Worm (Caenorhabditis elegans) whole organism, L4 larva: ENCODE results near the gene F22F7.3.
A peak's percentile ranks its signal among the peaks of the same experiment; 100 is the strongest.

Experiments used
- D1046.2 ChIP-seq: fragments of 200-800 bp; sonication (Bioruptor generic); IDR thresholded peaks from 2 replicates; pipeline ENCODE4 v1.3.6; 2022; ENCODE audit warnings: missing genetic modification characterization, missing compliant biosample characterization
- T20F7.1 ChIP-seq: fragments of 200-800 bp; sonication (Bioruptor generic); optimal IDR thresholded peaks from 2 replicates; lab custom pipeline; 2018; ENCODE audit warnings: mild to moderate bottlenecking, missing genetic modification characterization, missing compliant biosample characterization
- T26A8.4 ChIP-seq: fragments of 200-800 bp; sonication (Bioruptor generic); IDR thresholded peaks from 2 replicates; pipeline ENCODE4 v1.3.6; 2022; ENCODE audit warnings: missing genetic modification characterization, missing compliant biosample characterization
- Y48G9A.11 ChIP-seq: fragments of 200-800 bp; sonication (Bioruptor generic); IDR thresholded peaks from 2 replicates; pipeline ENCODE4 v1.3.6; 2022; ENCODE audit warnings: missing genetic modification reagents, missing genetic modification characterization, missing compliant biosample characterization
- ZK337.2 ChIP-seq: fragments of 200-800 bp; sonication (Bioruptor generic); IDR thresholded peaks from 2 replicates; pipeline ENCODE4 v1.3.6; 2022; ENCODE audit warnings: missing genetic modification reagents, missing genetic modification characterization, missing compliant biosample characterization
- ZK546.5 ChIP-seq, 2 experiments: sonication (generic microtip); optimal IDR thresholded peaks; 2 replicates each; lab custom pipeline; 2017; ENCODE audit warnings: missing biosample characterization in 2 of 2, missing genetic modification characterization in 2 of 2
- aha-1 ChIP-seq: fragments of 150-350 bp; peaks from one replicate; lab custom pipeline; 2014; ENCODE audit warnings: missing biosample characterization, missing genetic modification characterization
- arid-1 ChIP-seq: fragments of 200-800 bp; sonication (Bioruptor generic); conservative IDR thresholded peaks from 2 replicates; pipeline ENCODE4 v1.3.6; 2022; ENCODE audit warnings: missing genetic modification reagents, missing genetic modification characterization, missing compliant biosample characterization
- ceh-20 ChIP-seq: fragments of 200-800 bp; sonication (Bioruptor generic); IDR thresholded peaks from 2 replicates; pipeline ENCODE4 v1.3.6; 2022; ENCODE audit warnings: missing genetic modification reagents, missing genetic modification characterization, missing compliant biosample characterization
- ceh-44 ChIP-seq: fragments of 200-800 bp; sonication (Bioruptor generic); IDR thresholded peaks from 2 replicates; pipeline ENCODE4 v1.3.6; 2022; ENCODE audit warnings: missing genetic modification reagents, missing genetic modification characterization, missing compliant biosample characterization
- ceh-62 ChIP-seq: sonication (generic microtip); optimal IDR thresholded peaks from 2 replicates; lab custom pipeline; 2017; ENCODE audit warnings: missing biosample characterization, missing genetic modification characterization
- ctbp-1 ChIP-seq: fragments of 200-800 bp; sonication (Bioruptor generic); IDR thresholded peaks from 2 replicates; pipeline ENCODE4 v1.3.6; 2022; ENCODE audit warnings: missing genetic modification reagents, missing genetic modification characterization, missing compliant biosample characterization
- daf-16 ChIP-seq, 3 experiments: sonication (generic microtip); optimal IDR thresholded peaks; 2 replicates each; lab custom pipeline; 2016 to 2017; ENCODE audit warnings: missing genetic modification characterization in 3 of 3, missing genetic modification reagents in 3 of 3, mild to moderate bottlenecking in 2 of 3, missing compliant biosample characterization in 2 of 3, missing biosample characterization in 1 of 3, moderate library complexity in 1 of 3
- dmd-6 ChIP-seq: fragments of 200-800 bp; sonication (Bioruptor generic); IDR thresholded peaks from 2 replicates; pipeline ENCODE4 v1.3.6; 2022; ENCODE audit warnings: missing genetic modification reagents, missing genetic modification characterization, missing compliant biosample characterization
- dpl-1 ChIP-seq: fragments of 150-350 bp; optimal IDR thresholded peaks from 2 replicates; lab custom pipeline; 2014; ENCODE audit warnings: missing biosample characterization, missing genetic modification reagents, missing genetic modification characterization
- dve-1 ChIP-seq: sonication (generic microtip); optimal IDR thresholded peaks from 2 replicates; lab custom pipeline; 2017; ENCODE audit warnings: antibody characterized with exemption, mild to moderate bottlenecking, missing genetic modification characterization, missing compliant biosample characterization; ENCODE audit not compliant: insufficient read depth
- egl-43 ChIP-seq: fragments of 200-800 bp; sonication (Bioruptor generic); IDR thresholded peaks from 2 replicates; pipeline ENCODE4 v1.3.6; 2022; ENCODE audit warnings: missing genetic modification reagents, missing genetic modification characterization, missing compliant biosample characterization
- hif-1 ChIP-seq, 2 experiments: sonication (generic microtip); optimal IDR thresholded peaks; 2 replicates each; lab custom pipeline; 2016 to 2017; ENCODE audit warnings: missing compliant biosample characterization in 2 of 2, missing genetic modification characterization in 2 of 2, missing genetic modification reagents in 2 of 2, missing genotype in 2 of 2, mild to moderate bottlenecking in 1 of 2
- hlh-11 ChIP-seq: fragments of 200-800 bp; sonication (Bioruptor generic); optimal IDR thresholded peaks from 2 replicates; lab custom pipeline; 2018; ENCODE audit warnings: mild to moderate bottlenecking, missing genetic modification characterization, missing compliant biosample characterization
- hlh-30 ChIP-seq: sonication (generic microtip); optimal IDR thresholded peaks from 2 replicates; lab custom pipeline; 2017; ENCODE audit warnings: antibody characterized with exemption, mild to moderate bottlenecking, missing genetic modification characterization, missing compliant biosample characterization; ENCODE audit not compliant: insufficient read depth
- hmg-1.1 ChIP-seq: fragments of 200-800 bp; sonication (Bioruptor generic); IDR thresholded peaks from 2 replicates; pipeline ENCODE4 v1.3.6; 2022; ENCODE audit warnings: missing genetic modification reagents, missing genetic modification characterization, missing compliant biosample characterization
- lim-7 ChIP-seq: fragments of 200-800 bp; sonication (Bioruptor generic); IDR thresholded peaks from 2 replicates; pipeline ENCODE4 v1.3.6; 2022; ENCODE audit warnings: missing genetic modification characterization, missing compliant biosample characterization
- lsy-2 ChIP-seq, 2 experiments: fragments of 150-350 bp in 1 of 2; sonication (generic microtip) in 1 of 2; optimal IDR thresholded peaks; 2 replicates each; lab custom pipeline; 2014 to 2017; ENCODE audit warnings: missing biosample characterization in 2 of 2, missing genetic modification characterization in 2 of 2
- madf-5 ChIP-seq, 2 experiments: fragments of 200-800 bp; sonication (Bioruptor generic); IDR thresholded peaks; 2 replicates each; pipeline ENCODE4 v1.3.6; 2022; ENCODE audit warnings: missing compliant biosample characterization in 2 of 2, missing genetic modification characterization in 2 of 2
- mdl-1 ChIP-seq, 2 experiments: fragments of 150-350 bp in 1 of 2; sonication (generic microtip) in 1 of 2; optimal IDR thresholded peaks; 2 replicates each; lab custom pipeline; 2014 to 2017; ENCODE audit warnings: missing biosample characterization in 2 of 2, missing genetic modification characterization in 2 of 2
- mep-1 ChIP-seq: fragments of 150-350 bp; sonication (generic microtip); optimal IDR thresholded peaks from 3 replicates; lab custom pipeline; 2014; ENCODE audit warnings: missing biosample characterization, missing genetic modification characterization
- mes-2 ChIP-seq: sonication (generic microtip); optimal IDR thresholded peaks from 2 replicates; lab custom pipeline; 2016; ENCODE audit warnings: missing genotype, mild to moderate bottlenecking, missing genetic modification characterization, missing compliant biosample characterization; ENCODE audit not compliant: poor library complexity, severe bottlenecking
- mxl-3 ChIP-seq: fragments of 200-800 bp; sonication (Bioruptor generic); optimal IDR thresholded peaks from 2 replicates; lab custom pipeline; 2018; ENCODE audit warnings: mild to moderate bottlenecking, missing genetic modification characterization, missing compliant biosample characterization
- nhr-11 ChIP-seq: fragments of 150-350 bp; optimal IDR thresholded peaks from 2 replicates; lab custom pipeline; 2014; ENCODE audit warnings: missing biosample characterization, missing genetic modification characterization
- nhr-28 ChIP-seq: fragments of 150-350 bp; optimal IDR thresholded peaks from 2 replicates; lab custom pipeline; 2014; ENCODE audit warnings: missing biosample characterization, missing genetic modification characterization
- nhr-48 ChIP-seq: sonication (generic microtip); optimal IDR thresholded peaks from 2 replicates; lab custom pipeline; 2016; ENCODE audit warnings: mild to moderate bottlenecking, missing genetic modification characterization, missing compliant biosample characterization
- set-16 ChIP-seq: fragments of 200-800 bp; sonication (Bioruptor generic); IDR thresholded peaks from 2 replicates; pipeline ENCODE4 v1.3.6; 2022; ENCODE audit warnings: missing genetic modification reagents, missing genetic modification characterization, missing compliant biosample characterization
- snpc-4 ChIP-seq: fragments of 150-350 bp; optimal IDR thresholded peaks from 2 replicates; lab custom pipeline; 2014; ENCODE audit warnings: missing biosample characterization, missing genetic modification characterization
- unc-39 ChIP-seq: sonication (generic microtip); optimal IDR thresholded peaks from 2 replicates; lab custom pipeline; 2017; ENCODE audit warnings: missing biosample characterization, missing genetic modification characterization
- unc-62 ChIP-seq, 3 experiments: fragments of 150-350 bp in 1 of 3; sonication (generic microtip); optimal IDR thresholded peaks in 2 of 3; peaks in 1 of 3; 1 replicate in 1 of 3; 2 replicates in 2 of 3; lab custom pipeline; 2014 to 2017; ENCODE audit warnings: missing biosample characterization in 3 of 3, missing genetic modification characterization in 3 of 3, missing genetic modification reagents in 3 of 3, missing genotype in 1 of 3
- ztf-7 ChIP-seq: fragments of 150-350 bp; optimal IDR thresholded peaks from 2 replicates; lab custom pipeline; 2014; ENCODE audit warnings: missing biosample characterization, missing genetic modification characterization

F22F7.3 gene

DNA sequence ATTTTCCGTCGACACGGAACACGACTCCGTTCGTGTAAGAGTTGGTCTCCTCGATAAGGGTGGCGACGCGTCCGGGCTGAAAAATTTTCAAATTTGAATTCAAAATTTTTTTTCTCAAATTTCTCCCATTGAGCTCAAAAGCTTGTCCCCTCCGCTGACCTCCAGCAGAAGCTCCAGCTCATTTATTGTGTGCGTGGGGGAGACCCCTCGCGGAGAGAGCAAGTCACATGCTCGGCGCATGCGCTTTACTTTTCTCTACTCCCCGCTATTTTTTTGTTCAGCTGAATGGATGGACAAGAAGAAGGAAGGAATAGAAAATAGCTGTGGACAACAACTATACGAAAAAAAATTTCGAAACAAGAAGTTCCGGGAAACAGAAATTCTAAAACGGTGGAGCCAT is 23.0 kb downstream of the F22F7.3 start (continued):
- TF ChIP-seq ZK546.5 (tag; optimal IDR thresholded peaks at IDR 0.05; lab: Kevin White, UChicago): no peak
- TF ChIP-seq ceh-20: peak; percentile 31; the same call in 1 of the 2 replicates
- no peak for TF ChIP-seq lim-7 (GFP tag; lab: Robert Waterston, UW)

DNA sequence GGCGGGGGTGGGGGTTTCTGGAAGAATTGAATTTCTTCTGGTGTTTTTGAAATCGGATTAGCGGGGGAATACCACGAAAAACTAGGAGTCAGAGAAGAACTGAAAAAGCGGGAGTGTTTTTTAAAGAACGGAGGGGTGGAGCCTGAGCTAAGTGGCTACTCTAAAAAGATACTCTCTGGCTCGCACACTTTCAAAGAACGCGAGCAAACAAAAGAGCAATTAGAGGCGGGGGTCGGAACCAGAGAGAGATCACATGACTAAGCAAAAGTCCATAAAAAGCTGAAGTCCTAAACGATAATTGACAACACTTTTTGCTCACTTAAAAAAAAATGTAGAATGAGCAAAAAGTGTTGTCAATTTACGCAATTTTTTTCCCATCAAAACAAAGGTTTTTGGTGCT is 23.9 kb downstream of the F22F7.3 start:
- TF ChIP-seq egl-43 (peak; percentile 20; the same call in 1 of the 2 replicates), snpc-4 (no peak), mep-1 (peak; percentile 7), hlh-30 (peak; percentile 62), aha-1 (tag; lab: Kevin White, UChicago) (peak; percentile 78), Y48G9A.11 (GFP tag; lab: Robert Waterston, UW) (0 out of 2 replicates have a peak, but pooled peaks have one; percentile 39), unc-62 (GFP tag; optimal IDR thresholded peaks at IDR 0.05 in 1 of 2; lab: Kevin White, UChicago) (peak in 1 of 2 experiments; percentile 14), unc-62 (tag; optimal IDR thresholded peaks at IDR 0.05; lab: Kevin White, UChicago) (no peak), nhr-48 (tag; lab: Kevin White, UChicago) (no peak), lsy-2 (tag; optimal IDR thresholded peaks at IDR 0.05; lab: Kevin White, UChicago) (peak in 1 of 2 experiments; percentile 26), T20F7.1 (no peak), lim-7 (GFP tag; lab: Robert Waterston, UW) (0 out of 2 replicates have a peak, but pooled peaks have one; percentile 47)

DNA sequence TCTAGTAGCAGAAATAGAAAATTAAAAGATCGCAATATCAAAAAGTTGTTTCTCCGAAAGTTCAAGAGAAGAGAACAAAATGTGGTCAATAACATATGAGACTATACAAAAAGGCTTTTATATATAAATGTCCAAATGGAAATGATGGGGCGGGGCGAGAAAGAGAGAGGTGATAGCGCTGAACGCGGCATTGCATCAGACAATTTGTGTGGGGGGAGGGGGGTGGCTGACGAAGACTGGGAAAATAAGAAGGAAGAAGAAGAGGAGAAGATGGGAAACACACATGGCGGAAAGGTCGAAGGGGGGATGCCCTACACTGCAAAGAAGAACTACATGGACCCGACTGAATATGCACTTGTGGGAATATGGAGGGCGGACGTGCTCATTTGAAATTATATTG is 24.9 kb downstream of the F22F7.3 start:
- peak; percentile 52 for TF ChIP-seq dmd-6 (GFP tag; lab: Robert Waterston, UW)
- peak; percentile 24; the same call in 1 of the 2 replicates for TF ChIP-seq ctbp-1 (GFP tag; lab: Robert Waterston, UW)
- peak; percentile 69 for TF ChIP-seq nhr-11
- peak; percentile 45; the same call in 1 of the 2 replicates for TF ChIP-seq arid-1 (GFP tag; lab: Robert Waterston, UW)
- TF ChIP-seq mes-2 (tag; lab: Kevin White, UChicago): peak; percentile 40
- TF ChIP-seq hlh-11 (tag; lab: Kevin White, UChicago): peak; percentile 61
- TF ChIP-seq dpl-1 (GFP tag; lab: Kevin White, UChicago): peak; percentile 18
- no peak for TF ChIP-seq T26A8.4 (GFP tag; lab: Robert Waterston, UW)
- peak; percentile 4 for TF ChIP-seq dve-1
- peak; percentile 55 for TF ChIP-seq hlh-30
- TF ChIP-seq ceh-44: no peak
- TF ChIP-seq ZK337.2 (GFP tag; lab: Robert Waterston, UW): 0 out of 2 replicates have a peak, but pooled peaks have one; percentile 8
- TF ChIP-seq set-16 (GFP tag; lab: Robert Waterston, UW): 0 out of 2 replicates have a peak, but pooled peaks have one; percentile 27
- TF ChIP-seq mdl-1 (tag; optimal IDR thresholded peaks at IDR 0.05; lab: Kevin White, UChicago): peak in 1 of 2 experiments; percentile 68
- TF ChIP-seq hif-1 (tag; optimal IDR thresholded peaks at IDR 0.05; lab: Kevin White, UChicago): peak in 1 of 2 experiments; percentile 7
- TF ChIP-seq Y48G9A.11 (GFP tag; lab: Robert Waterston, UW): no peak
- TF ChIP-seq unc-39 (tag; lab: Kevin White, UChicago): no peak
- peak; percentile 34; the same call in 1 of the 2 replicates for TF ChIP-seq hmg-1.1
- peak; percentile 95 for TF ChIP-seq mxl-3 (GFP tag; lab: Kevin White, UChicago)
- TF ChIP-seq nhr-28: peak; percentile 63
- TF ChIP-seq ztf-7 (tag; lab: Kevin White, UChicago): no peak
- no peak for TF ChIP-seq D1046.2 (GFP tag; lab: Robert Waterston, UW)
- TF ChIP-seq madf-5 (GFP tag; IDR thresholded peaks at IDR 0.05; lab: Robert Waterston, UW): no peak
- TF ChIP-seq mep-1: peak; percentile 36
- TF ChIP-seq lsy-2 (tag; optimal IDR thresholded peaks at IDR 0.05; lab: Kevin White, UChicago): peak in 1 of 2 experiments; percentile 13
- peak; percentile 60 for TF ChIP-seq aha-1 (tag; lab: Kevin White, UChicago)
- TF ChIP-seq ceh-62: no peak

DNA sequence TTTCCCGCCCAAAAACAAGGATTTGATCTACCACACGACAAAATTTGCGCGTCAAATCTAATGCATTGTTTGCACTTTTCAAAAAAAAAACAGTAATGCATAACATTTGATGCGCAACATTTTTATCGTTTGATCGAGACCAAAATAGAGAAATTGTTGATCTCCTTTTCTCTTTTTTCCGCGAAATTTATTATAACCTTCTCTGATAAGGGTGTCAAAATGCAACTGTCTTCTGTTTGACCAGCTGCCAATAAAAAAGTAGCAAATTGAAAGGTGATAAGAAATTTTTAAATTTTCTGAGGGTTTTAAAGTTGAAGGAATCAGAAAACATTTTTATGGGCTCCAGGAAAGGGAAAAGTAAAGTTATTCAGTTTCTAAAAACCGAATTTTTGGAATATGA is 26.5 kb downstream of the F22F7.3 start:
- TF ChIP-seq arid-1 (GFP tag; lab: Robert Waterston, UW) (no peak), daf-16 (GFP tag; optimal IDR thresholded peaks at IDR 0.05; lab: Kevin White, UChicago) (no peak), daf-16 (tag; optimal IDR thresholded peaks at IDR 0.05; lab: Kevin White, UChicago) (peak; percentile 37), dmd-6 (GFP tag; lab: Robert Waterston, UW) (peak; percentile 62), Y48G9A.11 (GFP tag; lab: Robert Waterston, UW) (no peak)
